Worm (Caenorhabditis elegans) whole organism, L2 larva: ENCODE results near the gene T11B7.5.

Experiments
- F13H6.1 ChIP-seq: sonication (generic microtip); optimal IDR thresholded peaks from 2 replicates; lab custom pipeline; 2016; ENCODE audit warnings: missing genetic modification characterization, missing compliant biosample characterization
- R02D3.7 ChIP-seq: fragments of 150-350 bp; optimal IDR thresholded peaks from 2 replicates; lab custom pipeline; 2014; ENCODE audit warnings: missing biosample characterization, missing genetic modification characterization
- Y55F3AM.14 ChIP-seq: fragments of 200-800 bp; sonication (Bioruptor generic); optimal IDR thresholded peaks from 2 replicates; lab custom pipeline; 2018; ENCODE audit warnings: mild to moderate bottlenecking, missing genetic modification characterization, missing compliant biosample characterization
- ZK546.5 ChIP-seq: sonication (generic microtip); optimal IDR thresholded peaks from 2 replicates; lab custom pipeline; 2017; ENCODE audit warnings: missing biosample characterization, missing genetic modification characterization
- blmp-1 ChIP-seq: sonication (generic microtip); optimal IDR thresholded peaks from 2 replicates; lab custom pipeline; 2017; ENCODE audit warnings: missing genetic modification characterization, mild to moderate bottlenecking, missing compliant biosample characterization, antibody characterized with exemption, moderate library complexity; ENCODE audit not compliant: insufficient read depth
- ceh-16 ChIP-seq: fragments of 150-350 bp; optimal IDR thresholded peaks from 2 replicates; lab custom pipeline; 2014; ENCODE audit warnings: missing biosample characterization, missing genetic modification characterization
- ceh-82 ChIP-seq: fragments of 150-350 bp; optimal IDR thresholded peaks from 2 replicates; lab custom pipeline; 2014; ENCODE audit warnings: missing biosample characterization, missing genetic modification characterization
- crh-2 ChIP-seq: sonication (generic microtip); optimal IDR thresholded peaks from 2 replicates; lab custom pipeline; 2017; ENCODE audit warnings: missing biosample characterization, missing genetic modification characterization
- egl-27 ChIP-seq: sonication (generic microtip); optimal IDR thresholded peaks from 3 replicates; lab custom pipeline; 2017; ENCODE audit warnings: missing biosample characterization, missing genetic modification reagents, missing genetic modification characterization
- elt-3 ChIP-seq: sonication (generic microtip); optimal IDR thresholded peaks from 2 replicates; lab custom pipeline; 2017; ENCODE audit warnings: missing biosample characterization, missing genetic modification characterization
- fos-1 ChIP-seq: fragments of 150-350 bp; optimal IDR thresholded peaks from 2 replicates; lab custom pipeline; 2014; ENCODE audit warnings: missing biosample characterization, missing genetic modification characterization
- gmeb-1 ChIP-seq: fragments of 150-350 bp; optimal IDR thresholded peaks from 2 replicates; lab custom pipeline; 2014; ENCODE audit warnings: missing biosample characterization, missing genetic modification characterization
- lin-11 ChIP-seq: fragments of 150-350 bp; sonication (generic microtip); optimal IDR thresholded peaks from 2 replicates; lab custom pipeline; 2014; ENCODE audit warnings: missing biosample characterization, missing genetic modification characterization, inconsistent platforms, mixed read lengths
- lin-13 ChIP-seq: fragments of 150-350 bp; optimal IDR thresholded peaks from 2 replicates; lab custom pipeline; 2014; ENCODE audit warnings: missing biosample characterization, missing genetic modification reagents, missing genetic modification characterization
- lsy-2 ChIP-seq, 2 experiments: fragments of 150-350 bp in 1 of 2; sonication (generic microtip) in 1 of 2; optimal IDR thresholded peaks; 2 replicates each; lab custom pipeline; 2014 to 2017; ENCODE audit warnings: missing biosample characterization in 2 of 2, missing genetic modification characterization in 2 of 2
- mab-5 ChIP-seq: fragments of 150-350 bp; optimal IDR thresholded peaks from 2 replicates; lab custom pipeline; 2014; ENCODE audit warnings: missing biosample characterization, missing genetic modification characterization
- mbf-1 ChIP-seq: sonication (generic microtip); optimal IDR thresholded peaks from 2 replicates; lab custom pipeline; 2017; ENCODE audit warnings: missing biosample characterization, missing genetic modification characterization
- mdl-1 ChIP-seq, 2 experiments: fragments of 150-350 bp in 1 of 2; sonication (generic microtip) in 1 of 2; optimal IDR thresholded peaks; 2 replicates each; lab custom pipeline; 2017; ENCODE audit warnings: missing biosample characterization in 2 of 2, missing genetic modification characterization in 2 of 2
- nhr-10 ChIP-seq: sonication (generic microtip); optimal IDR thresholded peaks from 2 replicates; lab custom pipeline; 2017; ENCODE audit warnings: missing biosample characterization, missing genetic modification characterization
- nhr-11 ChIP-seq: fragments of 150-350 bp; optimal IDR thresholded peaks from 2 replicates; lab custom pipeline; 2014; ENCODE audit warnings: missing biosample characterization, missing genetic modification characterization
- nhr-12 ChIP-seq: fragments of 150-350 bp; optimal IDR thresholded peaks from 2 replicates; lab custom pipeline; 2014; ENCODE audit warnings: missing biosample characterization, missing genetic modification characterization
- nhr-129 ChIP-seq: fragments of 150-350 bp; optimal IDR thresholded peaks from 2 replicates; lab custom pipeline; 2014; ENCODE audit warnings: missing biosample characterization, missing genetic modification characterization
- nhr-21 ChIP-seq: fragments of 150-350 bp; optimal IDR thresholded peaks from 2 replicates; lab custom pipeline; 2014; ENCODE audit warnings: missing biosample characterization, missing genetic modification characterization
- nhr-23 ChIP-seq: fragments of 150-350 bp; optimal IDR thresholded peaks from 2 replicates; lab custom pipeline; 2014; ENCODE audit warnings: missing biosample characterization, missing genetic modification reagents, missing genetic modification characterization
- nhr-237 ChIP-seq: fragments of 150-350 bp; optimal IDR thresholded peaks from 2 replicates; lab custom pipeline; 2014; ENCODE audit warnings: missing biosample characterization, missing genetic modification characterization
- nhr-25 ChIP-seq: fragments of 150-350 bp; sonication (generic microtip); optimal IDR thresholded peaks from 3 replicates; lab custom pipeline; 2014; ENCODE audit warnings: missing biosample characterization, missing genetic modification characterization
- nhr-77 ChIP-seq: fragments of 150-350 bp; optimal IDR thresholded peaks from 2 replicates; lab custom pipeline; 2014; ENCODE audit warnings: missing biosample characterization, missing genetic modification characterization
- peb-1 ChIP-seq: fragments of 150-350 bp; optimal IDR thresholded peaks from 2 replicates; lab custom pipeline; 2014; ENCODE audit warnings: missing biosample characterization, missing genetic modification characterization
- sem-4 ChIP-seq: fragments of 150-350 bp; optimal IDR thresholded peaks from 2 replicates; lab custom pipeline; 2014; ENCODE audit warnings: missing biosample characterization, missing genetic modification reagents, missing genetic modification characterization
- sma-3 ChIP-seq: sonication (generic microtip); optimal IDR thresholded peaks from 2 replicates; lab custom pipeline; 2016; ENCODE audit warnings: missing genetic modification reagents, missing genetic modification characterization, missing compliant biosample characterization
- snpc-4 ChIP-seq: fragments of 150-350 bp; optimal IDR thresholded peaks from 2 replicates; lab custom pipeline; 2014; ENCODE audit warnings: missing biosample characterization, missing genetic modification characterization
- unc-55 ChIP-seq: fragments of 150-350 bp; sonication (generic microtip); optimal IDR thresholded peaks from 3 replicates; lab custom pipeline; 2014; ENCODE audit warnings: missing biosample characterization, missing genetic modification reagents, missing genetic modification characterization
- unc-62 ChIP-seq: fragments of 150-350 bp; optimal IDR thresholded peaks from 2 replicates; lab custom pipeline; 2014; ENCODE audit warnings: missing biosample characterization, missing genetic modification reagents, missing genetic modification characterization
- ztf-1 ChIP-seq: fragments of 200-800 bp; sonication (Bioruptor generic); conservative IDR thresholded peaks from 2 replicates; pipeline ENCODE4 v1.3.6; 2022; ENCODE audit warnings: missing genetic modification characterization, missing compliant biosample characterization

The T11B7.5 gene

DNA sequence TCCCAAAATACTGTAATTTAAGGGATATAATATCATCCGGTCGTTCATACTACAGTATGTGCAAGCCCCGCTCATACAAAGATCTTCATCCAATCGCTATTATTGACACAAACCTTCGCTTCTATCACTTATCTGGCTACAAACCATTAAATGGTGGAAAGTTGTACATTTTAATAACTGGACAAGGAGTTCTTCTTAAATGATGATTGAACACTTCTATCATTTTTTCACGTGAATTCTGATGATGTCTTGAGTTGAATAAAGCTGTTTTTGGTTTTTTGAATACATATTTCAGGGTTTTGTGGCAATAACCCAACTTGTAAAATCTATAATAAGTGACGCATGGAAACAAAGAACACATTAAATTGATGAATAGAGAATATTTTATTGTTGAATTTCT is 33.3 kb downstream of the T11B7.5 start:
- TF ChIP-seq nhr-77 (tag; lab: Kevin White, UChicago) (no peak), sma-3 (GFP tag; lab: Kevin White, UChicago) (peak; percentile 41), nhr-25 (tag; lab: Kevin White, UChicago) (peak; percentile 41), lin-13 (GFP tag; lab: Kevin White, UChicago) (peak; percentile 13), crh-2 (peak; percentile 24), nhr-21 (tag; lab: Kevin White, UChicago) (peak; percentile 25), fos-1 (tag; lab: Kevin White, UChicago) (peak; percentile 8), nhr-23 (tag; lab: Kevin White, UChicago) (no peak)

- no peak for TF ChIP-seq mbf-1
- TF ChIP-seq gmeb-1 (tag; lab: Kevin White, UChicago), result no peak
- TF ChIP-seq blmp-1, result no peak
- no peak for TF ChIP-seq ztf-1 (GFP tag; lab: Robert Waterston, UW)
- TF ChIP-seq nhr-21 (tag; lab: Kevin White, UChicago), result no peak
- no peak for TF ChIP-seq unc-55
- TF ChIP-seq nhr-10 (tag; lab: Kevin White, UChicago), result no peak
- TF ChIP-seq sma-3 (GFP tag; lab: Kevin White, UChicago), result no peak
- TF ChIP-seq mdl-1 (tag; optimal IDR thresholded peaks at IDR 0.05; lab: Kevin White, UChicago), result no peak
- TF ChIP-seq sem-4 (tag; lab: Kevin White, UChicago), result no peak
- no peak for TF ChIP-seq nhr-77 (tag; lab: Kevin White, UChicago)
- no peak for TF ChIP-seq nhr-11
- TF ChIP-seq crh-2, result no peak
Observed at ce11 chrIV:8821147-8821546, 34.7 kb downstream of the T11B7.5 start, which contains the start of gene T28C6.5. Gene T28C6.5, plus strand, starts transcription at chrIV:8821447.

- no peak for TF ChIP-seq unc-62 (GFP tag; lab: Kevin White, UChicago)
- TF ChIP-seq R02D3.7 (tag; lab: Kevin White, UChicago), result no peak
- no peak for TF ChIP-seq nhr-21 (tag; lab: Kevin White, UChicago)
- no peak for TF ChIP-seq fos-1 (tag; lab: Kevin White, UChicago)
- TF ChIP-seq nhr-12 (tag; lab: Kevin White, UChicago), result no peak
- no peak for TF ChIP-seq lin-11 (tag; lab: Kevin White, UChicago)
- TF ChIP-seq F13H6.1 (tag; lab: Kevin White, UChicago), result no peak
- TF ChIP-seq mdl-1 (tag; optimal IDR thresholded peaks at IDR 0.05; lab: Kevin White, UChicago), result no peak
- TF ChIP-seq ceh-16 (tag; lab: Kevin White, UChicago), result no peak
- TF ChIP-seq crh-2, result no peak
- no peak for TF ChIP-seq elt-3 (tag; lab: Kevin White, UChicago)
- no peak for TF ChIP-seq sem-4 (tag; lab: Kevin White, UChicago)
- no peak for TF ChIP-seq nhr-77 (tag; lab: Kevin White, UChicago)
- TF ChIP-seq peb-1, result no peak
- TF ChIP-seq nhr-23 (tag; lab: Kevin White, UChicago), result no peak
- no peak for TF ChIP-seq egl-27 (tag; lab: Kevin White, UChicago)
- TF ChIP-seq nhr-25 (tag; lab: Kevin White, UChicago), result no peak
- TF ChIP-seq nhr-129, result no peak
- no peak for TF ChIP-seq mbf-1
- no peak for TF ChIP-seq ZK546.5 (tag; lab: Kevin White, UChicago)
Observed at ce11 chrIV:8820041-8820440, 35.8 kb downstream of the T11B7.5 start, which contains the start of gene T28C6.3. Gene T28C6.3, plus strand, starts transcription at chrIV:8820341.

DNA sequence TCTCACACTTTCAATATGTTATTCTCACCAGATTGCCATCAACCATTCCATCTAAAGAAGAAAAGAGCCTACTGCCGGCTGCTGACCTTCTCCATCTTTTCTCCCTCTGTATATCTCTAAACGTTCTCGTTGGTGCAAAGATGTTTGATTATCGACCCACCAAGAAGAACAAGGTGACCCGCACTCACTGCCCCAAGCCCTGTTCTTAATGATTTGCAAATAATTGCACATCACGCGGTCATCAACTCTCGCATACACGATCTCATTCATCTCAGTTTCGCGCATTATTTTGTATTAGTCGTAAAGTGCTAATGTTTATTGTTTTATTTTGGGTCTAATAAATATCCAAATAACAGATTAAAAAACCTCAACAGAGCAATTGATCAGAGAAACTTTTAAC is 36.4 kb downstream of the T11B7.5 start:
- peak; percentile 12 for TF ChIP-seq nhr-25 (tag; lab: Kevin White, UChicago)
- TF ChIP-seq ceh-16 (tag; lab: Kevin White, UChicago), result no peak

ce11 chrIV:8817639-8818038 is 38.2 kb downstream of the T11B7.5 start, which contains the start of gene T28C6.10:
Gene T28C6.10, plus strand, starts transcription at chrIV:8817939.
- no peak for TF ChIP-seq Y55F3AM.14 (GFP tag; lab: Kevin White, UChicago)
- no peak for TF ChIP-seq elt-3 (tag; lab: Kevin White, UChicago)
- no peak for TF ChIP-seq sma-3 (GFP tag; lab: Kevin White, UChicago)
- TF ChIP-seq nhr-237 (tag; lab: Kevin White, UChicago), result no peak
- TF ChIP-seq nhr-23 (tag; lab: Kevin White, UChicago), result no peak
- no peak for TF ChIP-seq snpc-4 (tag; lab: Kevin White, UChicago)
- no peak for TF ChIP-seq ceh-82
- no peak for TF ChIP-seq sem-4 (tag; lab: Kevin White, UChicago)
- TF ChIP-seq unc-55, result no peak
- TF ChIP-seq mdl-1 (tag; optimal IDR thresholded peaks at IDR 0.05; lab: Kevin White, UChicago), result no peak
- no peak for TF ChIP-seq mab-5 (tag; lab: Kevin White, UChicago)
- no peak for TF ChIP-seq lsy-2 (tag; optimal IDR thresholded peaks at IDR 0.05; lab: Kevin White, UChicago)
- no peak for TF ChIP-seq nhr-12 (tag; lab: Kevin White, UChicago)
